Worm (Caenorhabditis elegans): ENCODE measurements around the gene F59B2.15.

ce11 chrIII:9035037-9035436, 32.6 kb upstream of the F59B2.15 start:
- no peak for TF ChIP-seq ama-1 (optimal IDR thresholded peaks at IDR 0.05)
- TF ChIP-seq scrt-1 (GFP tag; IDR thresholded peaks at IDR 0.05), result no peak
- no peak for TF ChIP-seq sea-1 (GFP tag; conservative IDR thresholded peaks at IDR 0.05)
- TF ChIP-seq ets-7 (tag; optimal IDR thresholded peaks at IDR 0.05), result no peak
- no peak for TF ChIP-seq aly-1 (tag; optimal IDR thresholded peaks at IDR 0.05)
- TF ChIP-seq hmbx-1 (tag; optimal IDR thresholded peaks at IDR 0.05), result no peak
- TF ChIP-seq flt-1 (GFP tag; IDR thresholded peaks at IDR 0.05), result no peak
- no peak for TF ChIP-seq F13C5.2 (tag; optimal IDR thresholded peaks at IDR 0.05)
- TF ChIP-seq tra-4 (tag; optimal IDR thresholded peaks at IDR 0.05), result no peak
- TF ChIP-seq ceh-13 (GFP tag; optimal IDR thresholded peaks at IDR 0.05), result no peak
- TF ChIP-seq tbx-11 (GFP tag; IDR thresholded peaks at IDR 0.05), result no peak
- TF ChIP-seq B0310.2 (tag; optimal IDR thresholded peaks at IDR 0.05), result no peak
- TF ChIP-seq ceh-36 (tag; optimal IDR thresholded peaks at IDR 0.05), result no peak
- TF ChIP-seq hnd-1 (tag; optimal IDR thresholded peaks at IDR 0.05), result no peak
